Worm (Caenorhabditis elegans): ENCODE data around the gene fkh-7.

The fkh-7 gene

DNA sequence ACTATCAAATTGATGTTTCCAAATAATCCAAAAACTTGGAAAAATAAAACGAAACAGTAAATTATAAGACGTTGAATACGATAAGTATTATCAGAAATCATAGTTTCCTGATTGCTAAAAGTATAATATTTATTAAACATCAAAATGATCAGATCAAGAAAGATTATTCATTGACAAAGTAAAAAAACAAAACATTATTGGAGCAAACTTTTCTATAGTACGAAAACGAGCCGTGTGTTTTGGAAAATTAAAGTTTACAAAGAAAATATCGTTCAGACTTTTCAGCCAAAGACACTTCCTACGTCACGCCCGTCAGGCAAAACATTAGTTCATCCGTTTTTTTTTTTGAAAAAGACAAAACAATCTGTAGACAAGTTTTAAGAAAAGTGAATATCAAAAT, 39.2 kb downstream of the fkh-7 start, which contains the start of gene srsx-15:
srsx-15 (minus strand) TSS at position 101 of the 400 bp plus-strand sequence.
- TF ChIP-seq pha-4 (GFP tag; IDR thresholded peaks at IDR 0.05) (no peak), pha-4 (tag; optimal IDR thresholded peaks at IDR 0.05) (no peak), lin-38 (GFP tag; IDR thresholded peaks at IDR 0.05) (no peak), Y48G9A.11 (GFP tag; IDR thresholded peaks at IDR 0.05) (no peak), F49E8.2 (tag; optimal IDR thresholded peaks at IDR 0.05; ENCODE audit: borderline replicate concordance) (no peak), dve-1 (tag; optimal IDR thresholded peaks at IDR 0.05; ENCODE audit: insufficient read depth) (no peak), T26A8.4 (GFP tag; IDR thresholded peaks at IDR 0.05) (no peak), ceh-62 (tag; optimal IDR thresholded peaks at IDR 0.05) (no peak), Y105C5A.15 (GFP tag; IDR thresholded peaks at IDR 0.05) (no peak), ZK337.2 (GFP tag; IDR thresholded peaks at IDR 0.05) (no peak), mdl-1 (tag; optimal IDR thresholded peaks at IDR 0.05) (no peak), nhr-10 (tag; optimal IDR thresholded peaks at IDR 0.05) (no peak), zip-11 (GFP tag; IDR thresholded peaks at IDR 0.05) (no peak)

DNA sequence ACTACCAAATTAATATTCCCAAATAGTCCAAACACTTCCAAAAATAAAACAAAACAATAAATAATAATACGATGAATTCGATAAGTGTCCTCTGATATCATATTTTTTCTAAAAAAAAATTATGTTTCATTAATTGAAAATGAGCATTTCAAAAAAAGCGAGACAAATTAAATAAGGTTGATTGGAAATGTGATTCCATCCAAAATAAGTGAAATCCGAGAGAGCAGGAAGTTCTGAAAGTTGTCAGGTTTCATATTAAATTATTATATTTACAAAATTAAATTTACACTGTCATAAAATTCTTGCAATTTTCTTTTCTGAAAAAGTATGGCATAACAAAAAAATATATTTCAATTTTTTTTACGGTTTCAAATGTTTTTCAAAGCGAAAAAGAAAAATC, 42.6 kb downstream of the fkh-7 start, which contains the start of gene srsx-14:
srsx-14 (minus strand) TSS at position 101 of the 400 bp plus-strand sequence.
- TF ChIP-seq ceh-32 (tag; optimal IDR thresholded peaks at IDR 0.05; ENCODE audit: poor library complexity) = no peak

DNA sequence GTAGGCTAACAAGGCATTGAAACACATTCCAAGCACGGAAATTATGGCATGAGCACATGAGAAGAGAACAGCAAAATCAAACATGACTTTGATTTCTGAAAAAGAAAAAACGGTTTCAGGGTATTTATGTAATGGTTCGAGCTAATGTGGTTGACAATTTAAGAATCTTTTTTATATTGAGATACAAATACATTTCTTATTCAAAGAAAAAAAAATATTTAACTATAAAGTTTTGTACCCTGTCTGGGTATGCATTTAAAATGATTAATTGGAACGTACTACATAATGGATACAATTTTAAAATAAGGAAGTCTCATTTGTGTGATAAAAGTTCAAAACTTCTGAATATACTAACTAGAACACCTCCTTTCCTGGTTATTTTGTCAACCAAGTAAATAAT, 45.7 kb downstream of the fkh-7 start, which contains the start of gene srd-12:
srd-12 (minus strand) TSS at position 101 of the 400 bp plus-strand sequence.
- no peak for TF ChIP-seq daf-8 (GFP tag; IDR thresholded peaks at IDR 0.05)
- TF ChIP-seq lin-39 (tag; optimal IDR thresholded peaks at IDR 0.05) = no peak
- no peak for TF ChIP-seq madf-9 (GFP tag; conservative IDR thresholded peaks at IDR 0.05)
- no peak for TF ChIP-seq zip-11 (GFP tag; IDR thresholded peaks at IDR 0.05)
- TF ChIP-seq dmd-8 (GFP tag; IDR thresholded peaks at IDR 0.05) = no peak
- no peak for TF ChIP-seq mdt-29 (GFP tag; IDR thresholded peaks at IDR 0.05)
- no peak for TF ChIP-seq lin-29 (GFP tag; IDR thresholded peaks at IDR 0.05)
- no peak for TF ChIP-seq hlh-30 (tag; optimal IDR thresholded peaks at IDR 0.05; ENCODE audit: insufficient read depth)
- TF ChIP-seq ces-1 (GFP tag; optimal IDR thresholded peaks at IDR 0.05) = no peak

DNA sequence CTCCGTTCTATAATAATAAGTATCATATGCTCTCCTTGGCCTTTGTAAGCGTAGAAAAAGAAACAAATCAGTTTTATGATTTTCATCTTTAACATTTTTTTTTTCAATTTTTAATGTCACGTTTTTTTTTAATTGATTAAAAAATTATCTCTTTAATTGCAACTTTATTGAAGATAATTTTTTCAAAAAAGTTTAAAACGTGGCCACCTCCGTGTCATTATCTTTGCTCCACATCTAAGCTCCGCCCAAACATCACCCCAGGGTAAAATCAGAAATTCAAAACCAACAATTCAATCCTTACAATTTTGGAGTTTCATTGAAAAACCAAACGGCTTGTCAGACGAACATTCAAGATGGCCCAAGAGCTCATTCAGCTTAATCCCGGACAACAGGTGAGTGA, 47.1 kb downstream of the fkh-7 start, which contains the start of gene ttbk-8.2:
ttbk-8.2 (plus strand) TSS at position 301 of the 400 bp plus-strand sequence.
- no peak for TF ChIP-seq F26F4.8 (GFP tag; conservative IDR thresholded peaks at IDR 0.05)
- no peak for TF ChIP-seq lin-15B (tag; optimal IDR thresholded peaks at IDR 0.05)

DNA sequence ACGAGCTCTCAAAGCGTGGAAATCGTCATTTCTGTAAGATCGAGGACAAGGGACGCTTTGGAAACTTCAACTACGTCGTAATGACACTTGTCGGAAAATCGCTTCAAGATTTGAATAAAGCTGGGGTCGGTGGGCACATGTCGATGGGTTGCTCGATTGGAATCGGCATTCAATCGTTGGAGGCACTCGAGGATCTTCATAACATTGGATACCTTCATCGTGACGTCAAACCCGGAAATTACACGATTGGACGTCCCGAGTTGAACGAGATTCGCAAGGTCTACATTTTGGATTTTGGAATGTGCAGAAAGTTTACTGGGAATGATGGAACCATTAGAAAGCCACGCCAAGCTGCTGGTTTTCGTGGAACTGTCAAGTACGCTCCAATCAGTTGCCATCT, 48.1 kb downstream of the fkh-7 start:
- no peak for TF ChIP-seq Y75B8A.6 (GFP tag; IDR thresholded peaks at IDR 0.05)
- no peak for TF ChIP-seq hlh-30 (tag; optimal IDR thresholded peaks at IDR 0.05; ENCODE audit: insufficient read depth)
- TF ChIP-seq ztf-7 (tag; optimal IDR thresholded peaks at IDR 0.05) = no peak
- no peak for TF ChIP-seq unc-39 (tag; optimal IDR thresholded peaks at IDR 0.05)
- TF ChIP-seq dmd-9 (GFP tag; IDR thresholded peaks at IDR 0.05) = no peak
- no peak for TF ChIP-seq ZK337.2 (GFP tag; IDR thresholded peaks at IDR 0.05)
- peak in 1 of 2 experiments; percentile 96 for TF ChIP-seq unc-62 (GFP tag; optimal IDR thresholded peaks at IDR 0.05 in 1 of 2)
- TF ChIP-seq unc-62 (tag; optimal IDR thresholded peaks at IDR 0.05) = no peak

DNA sequence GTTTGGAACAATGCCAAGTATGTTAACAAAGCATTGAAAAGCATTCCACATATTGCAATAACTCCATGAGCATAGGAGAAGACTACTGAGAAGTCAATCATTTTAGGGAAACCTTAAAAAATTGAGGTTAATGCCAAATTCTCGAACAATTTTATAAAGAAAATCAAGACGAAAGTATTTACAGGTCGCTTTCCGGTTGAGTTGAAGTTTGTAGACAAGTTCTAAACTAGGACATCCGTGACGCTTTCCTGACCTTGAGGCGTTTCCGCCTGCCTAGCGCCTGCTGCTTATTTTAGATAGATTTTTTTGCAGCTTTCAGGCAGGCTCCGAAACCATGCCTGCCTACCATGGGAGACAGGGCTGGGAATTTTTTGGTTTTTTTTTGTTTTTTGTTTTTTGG, 51.1 kb downstream of the fkh-7 start, which contains the start of gene srd-13:
srd-13 (minus strand) TSS at position 101 of the 400 bp plus-strand sequence.
- TF ChIP-seq lim-7 (GFP tag; IDR thresholded peaks at IDR 0.05) = no peak
- TF ChIP-seq nhr-42 (GFP tag; IDR thresholded peaks at IDR 0.05) = no peak
- TF ChIP-seq tag-97 (GFP tag; IDR thresholded peaks at IDR 0.05) = no peak
- no peak for TF ChIP-seq tra-1 (GFP tag; IDR thresholded peaks at IDR 0.05)
- TF ChIP-seq skn-1 (tag; optimal IDR thresholded peaks at IDR 0.05) = no peak
- no peak for TF ChIP-seq unc-62 (GFP tag; optimal IDR thresholded peaks at IDR 0.05 in 1 of 2)
- no peak for TF ChIP-seq unc-62 (tag; optimal IDR thresholded peaks at IDR 0.05)
- no peak for TF ChIP-seq nhr-41 (GFP tag; IDR thresholded peaks at IDR 0.05)
- no peak for TF ChIP-seq pqm-1 (tag; optimal IDR thresholded peaks at IDR 0.05)
- no peak for TF ChIP-seq lsy-2 (tag; optimal IDR thresholded peaks at IDR 0.05)
- no peak for TF ChIP-seq ztf-11 (tag; optimal IDR thresholded peaks at IDR 0.05)
- no peak for TF ChIP-seq set-16 (GFP tag; IDR thresholded peaks at IDR 0.05)
- TF ChIP-seq lin-13 (GFP tag; optimal IDR thresholded peaks at IDR 0.05) = no peak
- no peak for TF ChIP-seq ZK546.5 (tag; optimal IDR thresholded peaks at IDR 0.05)
- TF ChIP-seq arid-1 (GFP tag; conservative IDR thresholded peaks at IDR 0.05) = no peak
- TF ChIP-seq lin-38 (GFP tag; IDR thresholded peaks at IDR 0.05) = no peak

Data from whole organism, L4 larva.